Worm (Caenorhabditis elegans) whole organism, late embryonic: ENCODE results near the gene rpi-1.

Experiments used
- ceh-24 ChIP-seq: sonication (generic microtip); optimal IDR thresholded peaks from 2 replicates; lab custom pipeline; 2016; ENCODE audit warnings: mild to moderate bottlenecking, missing genetic modification characterization, missing compliant biosample characterization
- ceh-45 ChIP-seq: fragments of 200-800 bp; sonication (Bioruptor generic); IDR thresholded peaks from 2 replicates; pipeline ENCODE4 v1.3.6; 2022; ENCODE audit warnings: missing genetic modification reagents, missing genetic modification characterization, missing compliant biosample characterization
- fkh-10 ChIP-seq: fragments of 150-350 bp; optimal IDR thresholded peaks from 2 replicates; lab custom pipeline; 2014; ENCODE audit warnings: missing biosample characterization, missing genetic modification reagents, missing genetic modification characterization
- pha-4 ChIP-seq: fragments of 150-350 bp; optimal IDR thresholded peaks from 2 replicates; lab custom pipeline; 2018; ENCODE audit warnings: missing biosample characterization, missing genetic modification reagents, missing genetic modification characterization
- pqm-1 ChIP-seq: sonication (generic microtip); optimal IDR thresholded peaks from 2 replicates; lab custom pipeline; 2016; ENCODE audit warnings: missing genetic modification characterization, missing compliant biosample characterization

DNA sequence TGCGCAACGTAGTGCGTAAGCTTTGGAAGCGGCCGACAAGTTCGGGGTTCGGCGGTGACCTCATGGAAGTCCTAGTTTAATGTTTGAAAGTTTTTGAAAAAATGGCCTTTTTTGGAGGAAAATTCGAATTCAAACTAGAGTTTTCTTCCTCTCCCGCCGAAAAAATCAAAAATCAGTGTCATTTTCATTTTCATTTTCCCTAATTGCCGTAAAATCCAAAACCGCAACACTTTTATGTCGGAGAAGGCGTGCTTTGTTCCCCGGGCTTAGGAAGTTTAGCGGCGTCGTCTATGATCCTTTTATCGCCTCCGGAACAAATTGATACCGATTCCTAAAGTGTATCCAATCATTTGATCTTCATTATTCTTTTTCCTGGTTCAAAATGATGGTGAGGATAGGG lies 37.3 kb downstream of the rpi-1 start, which contains the start of gene mltn-5:
- no peak for TF ChIP-seq ceh-24 (tag; lab: Kevin White, UChicago)
- TF ChIP-seq pqm-1 (tag; lab: Kevin White, UChicago) = no peak
- TF ChIP-seq fkh-10 = no peak
- TF ChIP-seq ceh-45 (GFP tag; lab: Robert Waterston, UW) = no peak
- no peak for TF ChIP-seq pha-4
